Fruit fly (Drosophila melanogaster) whole organism, embryonic: Measurements from ENCODE around the gene CG12539.

ENCODE experiments used
- ATbp ChIP-seq: fragments of 200-800 bp; sonication (Bioruptor generic); optimal IDR thresholded peaks from 2 replicates; lab custom pipeline; 2017; ENCODE audit warnings: missing biosample characterization, mild to moderate bottlenecking, missing genetic modification characterization, missing genetic modification reagents
- Ada2b ChIP-seq: fragments of 200-800 bp; sonication (Bioruptor generic); IDR thresholded peaks from 2 replicates; pipeline ENCODE4 v1.3.6; 2022; ENCODE audit warnings: missing biosample characterization, missing genetic modification characterization
- Awh ChIP-seq: fragments of 200-800 bp; sonication (Bioruptor generic); IDR thresholded peaks from 2 replicates; pipeline ENCODE4, ENCODE4 v1.3.6; 2022; ENCODE audit warnings: missing biosample characterization, missing genetic modification characterization
- BEAF-32 ChIP-seq: fragments of 200-800 bp; sonication (Bioruptor generic); optimal IDR thresholded peaks from 3 replicates; lab custom pipeline; 2017; ENCODE audit warnings: missing biosample characterization, missing genetic modification characterization, mild to moderate bottlenecking, moderate library complexity, missing genetic modification reagents
- CG10979 ChIP-seq: fragments of 200-800 bp; sonication (Bioruptor generic); optimal IDR thresholded peaks from 2 replicates; lab custom pipeline; 2018; ENCODE audit warnings: missing biosample characterization, mild to moderate bottlenecking, missing genetic modification characterization, moderate library complexity
- CG11247 ChIP-seq: fragments of 200-800 bp; sonication (Bioruptor generic); IDR thresholded peaks from 2 replicates; pipeline ENCODE4 v1.3.6; 2022; ENCODE audit warnings: missing biosample characterization, missing genetic modification characterization
- CG11398 ChIP-seq: fragments of 200-800 bp; sonication (Bioruptor generic); optimal IDR thresholded peaks from 2 replicates; lab custom pipeline; 2016; ENCODE audit warnings: missing biosample characterization, missing genetic modification characterization
- CG12071 ChIP-seq: fragments of 200-800 bp; sonication (Bioruptor generic); optimal IDR thresholded peaks from 3 replicates; lab custom pipeline; 2018; ENCODE audit warnings: missing biosample characterization, mild to moderate bottlenecking, missing genetic modification characterization
- CG15514 ChIP-seq: fragments of 200-800 bp; sonication (Bioruptor generic); optimal IDR thresholded peaks from 3 replicates; lab custom pipeline; 2017; ENCODE audit warnings: missing biosample characterization, missing genetic modification characterization, mild to moderate bottlenecking, moderate library complexity, missing genetic modification reagents
- CG16863 ChIP-seq: fragments of 200-800 bp; sonication (Bioruptor generic); optimal IDR thresholded peaks from 3 replicates; lab custom pipeline; 2016; ENCODE audit warnings: missing biosample characterization, missing genetic modification characterization
- CG17568 ChIP-seq: fragments of 200-800 bp; sonication (Bioruptor generic); optimal IDR thresholded peaks from 2 replicates; lab custom pipeline; 2018; ENCODE audit warnings: missing biosample characterization, mild to moderate bottlenecking, missing genetic modification characterization, moderate library complexity
- CG17612 ChIP-seq: fragments of 200-800 bp; sonication (Bioruptor generic); IDR thresholded peaks from 2 replicates; pipeline ENCODE4 v1.3.6; 2022; ENCODE audit warnings: missing biosample characterization, missing genetic modification characterization
- CG18262 ChIP-seq: fragments of 200-800 bp; optimal IDR thresholded peaks from 3 replicates; lab custom pipeline; 2019; ENCODE audit warnings: missing biosample characterization, mild to moderate bottlenecking, missing genetic modification characterization, moderate library complexity
- CG18764 ChIP-seq: fragments of 200-800 bp; sonication (Bioruptor generic); optimal IDR thresholded peaks from 3 replicates; lab custom pipeline; 2016; ENCODE audit warnings: missing biosample characterization, missing genetic modification characterization
- CG3065 ChIP-seq: fragments of 200-800 bp; sonication (Bioruptor generic); optimal IDR thresholded peaks from 2 replicates; lab custom pipeline; 2016; ENCODE audit warnings: missing biosample characterization, missing genetic modification characterization
- CG4730 ChIP-seq: fragments of 200-800 bp; sonication (Bioruptor generic); IDR thresholded peaks from 2 replicates; pipeline ENCODE4 v1.3.6; 2022; ENCODE audit warnings: missing biosample characterization, missing genetic modification characterization
- CG6175 ChIP-seq: fragments of 200-800 bp; sonication (Bioruptor generic); IDR thresholded peaks from 3 replicates; pipeline ENCODE4 v1.3.6; 2022; ENCODE audit warnings: missing biosample characterization, missing genetic modification characterization
- CG7786 ChIP-seq: fragments of 200-800 bp; sonication (Bioruptor generic); optimal IDR thresholded peaks from 2 replicates; lab custom pipeline; 2016; ENCODE audit warnings: missing biosample characterization, missing genetic modification characterization
- CG7928 ChIP-seq: fragments of 200-800 bp; sonication (Bioruptor generic); optimal IDR thresholded peaks from 2 replicates; lab custom pipeline; 2017; ENCODE audit warnings: missing biosample characterization, mild to moderate bottlenecking, missing genetic modification characterization
- CG9215 ChIP-seq: fragments of 200-800 bp; sonication (Bioruptor generic); IDR thresholded peaks from 2 replicates; pipeline ENCODE4 v1.3.6; 2022; ENCODE audit warnings: missing biosample characterization, missing genetic modification characterization
- CG9437 ChIP-seq: fragments of 200-800 bp; sonication (Bioruptor generic); optimal IDR thresholded peaks from 2 replicates; lab custom pipeline; 2018; ENCODE audit warnings: missing biosample characterization, mild to moderate bottlenecking, missing genetic modification characterization
- D19B ChIP-seq: fragments of 200-800 bp; sonication (Bioruptor generic); optimal IDR thresholded peaks from 2 replicates; lab custom pipeline; 2017; ENCODE audit warnings: missing biosample characterization, mild to moderate bottlenecking, missing genetic modification characterization
- Dbx ChIP-seq: fragments of 200-800 bp; sonication (Bioruptor generic); IDR thresholded peaks from 3 replicates; pipeline ENCODE4 v1.3.6; 2022; ENCODE audit warnings: missing biosample characterization, missing genetic modification characterization
- Dek ChIP-seq: fragments of 200-800 bp; sonication (Bioruptor generic); optimal IDR thresholded peaks from 3 replicates; lab custom pipeline; 2019; ENCODE audit warnings: missing biosample characterization, mild to moderate bottlenecking, missing genetic modification characterization, moderate library complexity
- Doc3 ChIP-seq: fragments of 200-800 bp; sonication (Bioruptor generic); IDR thresholded peaks from 3 replicates; pipeline ENCODE4 v1.3.6; 2022; ENCODE audit warnings: missing biosample characterization, missing genetic modification characterization; ENCODE audit not compliant: partially characterized antibody
- E2f2 ChIP-seq: fragments of 200-800 bp; sonication (Bioruptor generic); IDR thresholded peaks from 2 replicates; pipeline ENCODE4 v1.3.6; 2022; ENCODE audit warnings: missing biosample characterization, missing genetic modification characterization
- ERR ChIP-seq: fragments of 200-800 bp; sonication (Bioruptor generic); optimal IDR thresholded peaks from 2 replicates; lab custom pipeline; 2016; ENCODE audit warnings: missing biosample characterization, missing genetic modification characterization
- Ets65A ChIP-seq: fragments of 200-800 bp; sonication (Bioruptor generic); peaks from one replicate; lab custom pipeline; 2016; ENCODE audit warnings: missing biosample characterization, missing genetic modification characterization
- Hr3 ChIP-seq: fragments of 200-800 bp; sonication (Bioruptor generic); optimal IDR thresholded peaks from 3 replicates; lab custom pipeline; 2016; ENCODE audit warnings: missing biosample characterization, missing genetic modification characterization
- MBD-R2 ChIP-seq: fragments of 200-800 bp; sonication (Bioruptor generic); IDR thresholded peaks from 2 replicates; pipeline ENCODE4 v1.3.6; 2022; ENCODE audit warnings: missing biosample characterization, missing genetic modification characterization
- Max ChIP-seq: fragments of 200-800 bp; sonication (Bioruptor generic); optimal IDR thresholded peaks from 2 replicates; lab custom pipeline; 2016; ENCODE audit warnings: missing biosample characterization, mild to moderate bottlenecking, missing genetic modification characterization
- Side ChIP-seq: fragments of 200-800 bp; sonication (Bioruptor generic); optimal IDR thresholded peaks from 2 replicates; lab custom pipeline; 2016; ENCODE audit warnings: missing biosample characterization, missing genetic modification characterization
- Sin3A ChIP-seq: fragments of >200 bp; optimal IDR thresholded peaks from 2 replicates; lab custom pipeline; 2018
- Six4 ChIP-seq: fragments of 200-800 bp; sonication (Bioruptor generic); optimal IDR thresholded peaks from 2 replicates; lab custom pipeline; 2016; ENCODE audit warnings: missing biosample characterization, missing genetic modification characterization
- TFAM ChIP-seq: fragments of 200-800 bp; sonication (Bioruptor generic); optimal IDR thresholded peaks from 2 replicates; lab custom pipeline; 2017; ENCODE audit warnings: missing biosample characterization, missing genetic modification characterization, inconsistent platforms
- amos ChIP-seq: fragments of 200-800 bp; sonication (Bioruptor generic); IDR thresholded peaks from 2 replicates; pipeline ENCODE4 v1.3.6; 2022; ENCODE audit warnings: missing biosample characterization, missing genetic modification characterization; ENCODE audit not compliant: partially characterized antibody
- aop ChIP-seq: fragments of 200-800 bp; sonication (Bioruptor generic); IDR thresholded peaks from 2 replicates; pipeline ENCODE4 v1.3.6; 2022; ENCODE audit warnings: missing biosample characterization, missing genetic modification characterization
- bowl ChIP-seq: fragments of 200-800 bp; sonication (Bioruptor generic); IDR thresholded peaks from 2 replicates; pipeline ENCODE4 v1.3.6; 2022; ENCODE audit warnings: missing biosample characterization, missing genetic modification characterization
- corto ChIP-seq: fragments of 200-800 bp; sonication (Bioruptor generic); optimal IDR thresholded peaks from 2 replicates; lab custom pipeline; 2016; ENCODE audit warnings: missing biosample characterization, mild to moderate bottlenecking, missing genetic modification characterization, moderate library complexity
- en ChIP-seq: fragments of 200-800 bp; sonication (Bioruptor generic); optimal IDR thresholded peaks from 2 replicates; lab custom pipeline; 2016; ENCODE audit warnings: missing biosample characterization, missing genetic modification characterization
- fd102C ChIP-seq: fragments of 200-800 bp; sonication (Bioruptor generic); optimal IDR thresholded peaks from 2 replicates; lab custom pipeline; 2018; ENCODE audit warnings: missing biosample characterization, mild to moderate bottlenecking, missing genetic modification characterization, moderate library complexity
- jumu ChIP-seq: fragments of 200-800 bp; sonication (Bioruptor generic); optimal IDR thresholded peaks from 3 replicates; lab custom pipeline; 2016; ENCODE audit warnings: missing biosample characterization, missing genetic modification characterization
- kah ChIP-seq: fragments of 200-800 bp; sonication (Bioruptor generic); optimal IDR thresholded peaks from 2 replicates; lab custom pipeline; 2018; ENCODE audit warnings: missing biosample characterization, mild to moderate bottlenecking, missing genetic modification characterization
- luna ChIP-seq: fragments of 200-800 bp; sonication (Bioruptor generic); optimal IDR thresholded peaks from 2 replicates; lab custom pipeline; 2016; ENCODE audit warnings: missing biosample characterization, missing genetic modification characterization
- mam ChIP-seq: fragments of 200-800 bp; sonication (Bioruptor generic); optimal IDR thresholded peaks from 3 replicates; lab custom pipeline; 2016; ENCODE audit warnings: missing biosample characterization, missing genetic modification characterization
- p53 ChIP-seq: fragments of 200-800 bp; sonication (Bioruptor generic); optimal IDR thresholded peaks from 2 replicates; lab custom pipeline; 2016; ENCODE audit warnings: missing biosample characterization, missing genetic modification characterization
- pb ChIP-seq: fragments of 200-800 bp; sonication (Bioruptor generic); optimal IDR thresholded peaks from 3 replicates; lab custom pipeline; 2016; ENCODE audit warnings: missing biosample characterization, missing genetic modification characterization
- slp2 ChIP-seq: fragments of 200-800 bp; sonication (Bioruptor generic); optimal IDR thresholded peaks from 2 replicates; lab custom pipeline; 2016; ENCODE audit warnings: missing biosample characterization, missing genetic modification characterization
- unpg ChIP-seq: fragments of 200-800 bp; sonication (Bioruptor generic); optimal IDR thresholded peaks from 3 replicates; lab custom pipeline; 2018; ENCODE audit warnings: missing biosample characterization, mild to moderate bottlenecking, missing genetic modification characterization, moderate library complexity
- vvl ChIP-seq: fragments of 200-800 bp; sonication (Bioruptor generic); IDR thresholded peaks from 2 replicates; pipeline ENCODE4 v1.3.6; 2022; ENCODE audit warnings: missing biosample characterization, missing genetic modification characterization
- zen2 ChIP-seq: fragments of 200-800 bp; sonication (Bioruptor generic); IDR thresholded peaks from 3 replicates; pipeline ENCODE4 v1.3.6; 2022; ENCODE audit warnings: missing biosample characterization, missing genetic modification characterization; ENCODE audit not compliant: partially characterized antibody

Gene CG12539

DNA sequence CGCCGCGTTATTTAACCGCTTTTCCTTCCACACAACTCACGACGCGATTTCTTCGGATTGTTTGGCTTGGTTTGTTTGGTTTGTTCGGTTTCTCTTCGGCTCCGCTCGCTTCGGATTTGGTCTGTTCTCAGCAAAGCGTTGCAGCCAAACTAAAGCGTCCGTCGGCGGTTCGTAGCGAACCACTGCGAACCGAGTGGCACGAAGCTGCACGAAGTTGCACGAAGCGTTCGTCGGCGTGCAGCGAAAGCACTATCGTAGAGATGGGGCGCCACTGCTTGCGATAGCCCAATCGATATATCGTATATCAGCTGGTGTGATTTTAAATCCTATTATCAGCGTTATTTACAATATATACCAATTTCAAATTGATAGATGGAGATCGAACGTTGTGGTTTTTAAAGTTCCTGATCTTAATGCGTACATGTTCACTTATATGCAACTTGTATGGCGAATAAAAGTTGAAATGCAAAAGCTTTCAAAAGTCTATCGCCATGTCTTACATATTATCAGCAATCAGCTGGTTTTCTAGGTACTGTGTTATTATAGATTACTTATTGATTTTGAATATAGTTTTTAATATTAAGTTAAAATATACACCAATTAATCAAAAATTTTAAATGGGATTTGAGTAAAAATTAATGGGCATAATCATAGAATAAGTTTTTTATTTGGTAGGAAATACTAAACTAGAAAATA is 18.5 kb downstream of the CG12539 start, which contains the start of gene rut (continued):
- TF ChIP-seq slp2, result no peak
- TF ChIP-seq CG16863 (GFP tag; lab: Kevin White, UChicago), result no peak
- no peak for TF ChIP-seq CG11398 (GFP tag; lab: Kevin White, UChicago)
- TF ChIP-seq Ada2b, result no peak
- TF ChIP-seq vvl, result peak; percentile 41
- TF ChIP-seq CG9215, result no peak
- TF ChIP-seq Dek (tag; lab: Kevin White, UChicago), result no peak
- TF ChIP-seq CG11247 (GFP tag; lab: Robert Waterston, UW), result no peak; the same call in 1 of the 2 replicates
- TF ChIP-seq bowl (GFP tag; lab: Robert Waterston, UW), result no peak
- peak; percentile 96 for TF ChIP-seq amos (GFP tag; lab: Robert Waterston, UW)
- TF ChIP-seq mam (GFP tag; lab: Kevin White, UChicago), result peak; percentile 27
- no peak for TF ChIP-seq CG18764 (GFP tag; lab: Kevin White, UChicago)
- no peak for TF ChIP-seq CG7928 (GFP tag; lab: Kevin White, UChicago)
- no peak for TF ChIP-seq Awh (GFP tag; lab: Robert Waterston, UW)
- TF ChIP-seq kah (GFP tag; lab: Kevin White, UChicago), result no peak
- peak; percentile 90 for TF ChIP-seq Doc3 (GFP tag; lab: Robert Waterston, UW)
- TF ChIP-seq Six4 (GFP tag; lab: Kevin White, UChicago), result no peak
- peak; percentile 18 for TF ChIP-seq jumu (GFP tag; lab: Kevin White, UChicago)
- TF ChIP-seq CG17612 (GFP tag; lab: Robert Waterston, UW), result no peak
- TF ChIP-seq CG15514 (GFP tag; lab: Kevin White, UChicago), result peak; percentile 69
- peak; percentile 95 for TF ChIP-seq CG6175 (GFP tag; lab: Robert Waterston, UW)
- TF ChIP-seq CG17568 (GFP tag; lab: Kevin White, UChicago), result no peak
- no peak for TF ChIP-seq Max (GFP tag; lab: Kevin White, UChicago)
- no peak for TF ChIP-seq TFAM (GFP tag; lab: Kevin White, UChicago)
- TF ChIP-seq ATbp (GFP tag; lab: Kevin White, UChicago), result no peak
- TF ChIP-seq CG4730 (GFP tag; lab: Robert Waterston, UW), result no peak
- TF ChIP-seq CG7786 (GFP tag; lab: Kevin White, UChicago), result no peak
- no peak for TF ChIP-seq ERR (GFP tag; lab: Kevin White, UChicago)
- no peak for TF ChIP-seq Hr3
- TF ChIP-seq Ets65A (GFP tag; lab: Kevin White, UChicago), result peak; percentile 96
- TF ChIP-seq CG3065 (GFP tag; lab: Kevin White, UChicago), result no peak
- no peak for TF ChIP-seq en (GFP tag; lab: Kevin White, UChicago)
- no peak for TF ChIP-seq CG9437 (GFP tag; lab: Kevin White, UChicago)
- no peak for TF ChIP-seq p53
- peak; percentile 88 for TF ChIP-seq BEAF-32 (GFP tag; lab: Kevin White, UChicago)
- TF ChIP-seq unpg (GFP tag; lab: Kevin White, UChicago), result no peak
- TF ChIP-seq D19B (GFP tag; lab: Kevin White, UChicago), result no peak
- no peak for TF ChIP-seq aop (GFP tag; lab: Robert Waterston, UW)
- TF ChIP-seq pb, result no peak
- no peak for TF ChIP-seq Side (GFP tag; lab: Kevin White, UChicago)
- no peak for TF ChIP-seq Sin3A (lab: Kevin White, UChicago)
- TF ChIP-seq zen2 (GFP tag; lab: Robert Waterston, UW), result peak; percentile 87
- peak; percentile 39 for TF ChIP-seq CG12071
- TF ChIP-seq fd102C, result no peak
- TF ChIP-seq luna (GFP tag; lab: Kevin White, UChicago), result no peak
- TF ChIP-seq E2f2, result peak; percentile 55; the same call in 1 of the 2 replicates
- peak; percentile 43; the same call in 1 of the 2 replicates for TF ChIP-seq MBD-R2
- TF ChIP-seq Dbx, result peak; percentile 67
- TF ChIP-seq CG18262 (tag; lab: Kevin White, UChicago), result no peak
- TF ChIP-seq CG10979 (tag; lab: Kevin White, UChicago), result no peak
- TF ChIP-seq corto (GFP tag; lab: Kevin White, UChicago), result no peak
